Worm (Caenorhabditis elegans): ENCODE data around the gene wht-1.

DNA sequence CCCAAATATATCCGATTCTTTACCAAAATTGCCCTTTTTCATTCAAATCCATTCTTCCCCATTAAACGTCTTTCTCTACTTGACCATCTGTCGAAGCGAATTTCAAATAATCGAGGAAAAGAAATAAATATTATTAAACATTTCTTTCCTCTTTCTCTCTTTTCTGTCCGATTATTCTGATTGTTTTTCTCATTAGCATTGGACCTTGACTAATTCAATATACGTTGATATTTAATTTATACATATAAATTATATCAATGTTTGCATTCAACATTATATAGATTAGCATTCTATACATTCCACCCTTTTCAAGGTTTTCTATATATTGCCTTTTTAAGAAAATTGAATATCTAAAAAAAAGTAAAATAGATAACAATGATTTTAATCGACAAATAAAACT is 14.6 kb downstream of the wht-1 start:
- TF ChIP-seq lsy-2 (tag; optimal IDR thresholded peaks at IDR 0.05) (no peak), snpc-4 (tag; optimal IDR thresholded peaks at IDR 0.05) (no peak), nhr-48 (tag; optimal IDR thresholded peaks at IDR 0.05) (no peak), lin-39 (tag; optimal IDR thresholded peaks at IDR 0.05) (no peak), set-16 (GFP tag; IDR thresholded peaks at IDR 0.05) (no peak), nhr-11 (tag; optimal IDR thresholded peaks at IDR 0.05) (no peak), nhr-25 (tag; optimal IDR thresholded peaks at IDR 0.05; ENCODE audit: borderline replicate concordance, insufficient read depth) (no peak), nhr-237 (tag; optimal IDR thresholded peaks at IDR 0.05) (no peak)
